Worm (Caenorhabditis elegans) whole organism, L3 larva: Measurements from ENCODE around the gene F10C1.9.

Experiments
- R02D3.7 ChIP-seq: fragments of 150-350 bp; optimal IDR thresholded peaks from 2 replicates; lab custom pipeline; 2014; ENCODE audit warnings: missing biosample characterization, missing genetic modification characterization
- aly-2 ChIP-seq: fragments of 150-350 bp; optimal IDR thresholded peaks from 2 replicates; lab custom pipeline; 2014; ENCODE audit warnings: missing biosample characterization, missing genetic modification characterization
- ceh-28 ChIP-seq: fragments of 150-350 bp; optimal IDR thresholded peaks from 2 replicates; lab custom pipeline; 2014; ENCODE audit warnings: missing biosample characterization, missing genetic modification reagents, missing genetic modification characterization
- daf-12 ChIP-seq: fragments of 150-350 bp; optimal IDR thresholded peaks from 2 replicates; lab custom pipeline; 2014; ENCODE audit warnings: missing biosample characterization, missing genetic modification reagents, missing genetic modification characterization
- egl-27 ChIP-seq: sonication (generic microtip); optimal IDR thresholded peaks from 4 replicates; lab custom pipeline; 2017; ENCODE audit warnings: missing biosample characterization, missing genetic modification reagents, missing genetic modification characterization
- egl-5 ChIP-seq: fragments of 150-350 bp; optimal IDR thresholded peaks from 2 replicates; lab custom pipeline; 2017; ENCODE audit warnings: missing biosample characterization, missing genetic modification reagents, missing genetic modification characterization, inconsistent platforms
- elt-2 ChIP-seq: sonication (generic microtip); optimal IDR thresholded peaks from 2 replicates; lab custom pipeline; 2016; ENCODE audit warnings: missing genetic modification reagents, mild to moderate bottlenecking, missing genetic modification characterization, missing compliant biosample characterization
- elt-3 ChIP-seq, 3 experiments: fragments of 150-350 bp in 1 of 3; sonication (generic microtip) in 2 of 3; optimal IDR thresholded peaks; 2 replicates in 2 of 3; 4 replicates in 1 of 3; lab custom pipeline; 2014 to 2017; ENCODE audit warnings: missing biosample characterization in 3 of 3, missing genetic modification characterization in 3 of 3
- eor-1 ChIP-seq, 2 experiments: fragments of 150-350 bp; optimal IDR thresholded peaks; 2 replicates each; lab custom pipeline; 2014 to 2018; ENCODE audit warnings: missing biosample characterization in 2 of 2, missing genetic modification characterization in 2 of 2
- fkh-10 ChIP-seq: sonication (generic microtip); optimal IDR thresholded peaks from 2 replicates; lab custom pipeline; 2017; ENCODE audit warnings: missing biosample characterization, missing genetic modification reagents, missing genetic modification characterization
- fkh-2 ChIP-seq: fragments of 150-350 bp; optimal IDR thresholded peaks from 2 replicates; lab custom pipeline; 2014; ENCODE audit warnings: missing biosample characterization, missing genetic modification reagents, missing genetic modification characterization
- jun-1 ChIP-seq: fragments of 150-350 bp; optimal IDR thresholded peaks from 2 replicates; lab custom pipeline; 2014; ENCODE audit warnings: missing biosample characterization, missing genetic modification reagents, missing genetic modification characterization
- lin-15B ChIP-seq: fragments of 150-350 bp; optimal IDR thresholded peaks from 2 replicates; lab custom pipeline; 2014; ENCODE audit warnings: missing biosample characterization, missing genetic modification characterization
- mdl-1 ChIP-seq: fragments of 150-350 bp; optimal IDR thresholded peaks from 2 replicates; lab custom pipeline; 2014; ENCODE audit warnings: missing biosample characterization, missing genetic modification characterization
- mml-1 ChIP-seq: fragments of 150-350 bp; sonication (generic microtip); optimal IDR thresholded peaks from 3 replicates; lab custom pipeline; 2014; ENCODE audit warnings: missing biosample characterization, missing genetic modification characterization
- nfya-1 ChIP-seq: sonication (generic microtip); optimal IDR thresholded peaks from 2 replicates; lab custom pipeline; 2017; ENCODE audit warnings: missing genetic modification characterization, mild to moderate bottlenecking, missing compliant biosample characterization, antibody characterized with exemption, moderate library complexity; ENCODE audit not compliant: insufficient read depth
- nhr-11 ChIP-seq: fragments of 150-350 bp; optimal IDR thresholded peaks from 2 replicates; lab custom pipeline; 2014; ENCODE audit warnings: missing biosample characterization, missing genetic modification characterization
- nhr-12 ChIP-seq: fragments of 150-350 bp; optimal IDR thresholded peaks from 2 replicates; lab custom pipeline; 2014; ENCODE audit warnings: missing biosample characterization, missing genetic modification characterization
- nhr-23 ChIP-seq: fragments of 150-350 bp; optimal IDR thresholded peaks from 2 replicates; lab custom pipeline; 2014; ENCODE audit warnings: missing biosample characterization, missing genetic modification reagents, missing genetic modification characterization
- nhr-237 ChIP-seq: fragments of 150-350 bp; optimal IDR thresholded peaks from 2 replicates; lab custom pipeline; 2014; ENCODE audit warnings: missing biosample characterization, missing genetic modification characterization
- nhr-43 ChIP-seq: sonication (generic microtip); optimal IDR thresholded peaks from 2 replicates; lab custom pipeline; 2016; ENCODE audit warnings: mild to moderate bottlenecking, missing genetic modification characterization, missing compliant biosample characterization; ENCODE audit not compliant: poor library complexity, severe bottlenecking
- nhr-67 ChIP-seq: fragments of 150-350 bp; optimal IDR thresholded peaks from 2 replicates; lab custom pipeline; 2014; ENCODE audit warnings: missing biosample characterization, missing genetic modification characterization
- nhr-77 ChIP-seq: fragments of 150-350 bp; optimal IDR thresholded peaks from 2 replicates; lab custom pipeline; 2014; ENCODE audit warnings: missing biosample characterization, missing genetic modification characterization
- pqm-1 ChIP-seq: fragments of 150-350 bp; optimal IDR thresholded peaks from 2 replicates; lab custom pipeline; 2017; ENCODE audit warnings: missing biosample characterization, missing genetic modification characterization, inconsistent platforms
- snpc-4 ChIP-seq: fragments of 150-350 bp; optimal IDR thresholded peaks from 2 replicates; lab custom pipeline; 2014; ENCODE audit warnings: missing biosample characterization, missing genetic modification characterization
- unc-39 ChIP-seq: sonication (generic microtip); optimal IDR thresholded peaks from 4 replicates; lab custom pipeline; 2017; ENCODE audit warnings: missing biosample characterization, missing genetic modification characterization
- zag-1 ChIP-seq: fragments of 150-350 bp; optimal IDR thresholded peaks from 2 replicates; lab custom pipeline; 2014; ENCODE audit warnings: missing biosample characterization, missing genetic modification characterization
- ztf-4 ChIP-seq: fragments of 150-350 bp; optimal IDR thresholded peaks from 2 replicates; lab custom pipeline; 2014; ENCODE audit warnings: missing biosample characterization, missing genetic modification characterization

Gene F10C1.9

DNA sequence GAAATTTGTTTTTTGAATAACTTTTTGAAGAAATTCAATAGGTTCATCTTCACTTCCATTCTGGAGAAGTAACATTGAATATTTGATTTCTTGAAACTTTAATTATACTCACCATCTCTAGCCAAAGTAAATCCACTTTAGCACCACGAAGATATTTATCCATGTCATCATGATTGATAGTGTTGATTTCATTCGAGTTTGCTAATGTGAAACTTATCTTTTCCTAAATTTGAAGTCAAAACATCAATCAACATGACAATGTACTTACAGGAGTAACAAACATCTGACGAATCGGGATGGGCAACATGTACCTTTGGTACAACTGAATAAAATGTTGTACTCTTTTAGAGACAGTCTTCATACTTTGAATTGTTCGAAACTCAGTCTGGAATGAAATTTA lies 47.7 kb downstream of the F10C1.9 start:
- TF ChIP-seq nhr-77 (tag; lab: Kevin White, UChicago): no peak
- TF ChIP-seq egl-5 (tag; lab: Kevin White, UChicago): no peak
- TF ChIP-seq nhr-67 (tag; lab: Kevin White, UChicago): no peak
- TF ChIP-seq ceh-28 (tag; lab: Kevin White, UChicago): no peak
- TF ChIP-seq nhr-43 (tag; lab: Kevin White, UChicago): no peak

DNA sequence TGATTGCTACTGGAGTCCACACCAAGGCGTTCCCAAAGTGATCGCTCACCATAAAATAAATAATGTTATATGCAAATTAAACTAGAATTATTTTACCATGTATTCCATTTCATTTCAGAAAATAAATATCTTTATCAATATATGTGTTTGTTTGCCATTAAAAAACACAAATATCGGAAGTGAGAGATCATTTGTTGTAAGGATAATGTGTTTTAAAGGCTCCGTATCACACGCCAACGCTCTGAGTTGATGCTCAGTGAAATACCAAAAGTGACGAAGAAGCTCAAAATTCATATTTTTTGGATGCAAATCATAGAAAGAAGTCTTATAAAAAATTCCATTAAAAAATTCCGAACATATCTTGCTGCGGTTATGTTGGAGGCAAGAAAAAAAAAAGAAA lies 48.9 kb downstream of the F10C1.9 start:
- TF ChIP-seq daf-12: no peak
- no peak for TF ChIP-seq fkh-10 (GFP tag; lab: Kevin White, UChicago)
- no peak for TF ChIP-seq nhr-43 (tag; lab: Kevin White, UChicago)
- TF ChIP-seq pqm-1 (tag; lab: Kevin White, UChicago): no peak
- no peak for TF ChIP-seq jun-1 (tag; lab: Kevin White, UChicago)
- TF ChIP-seq elt-3 (tag; optimal IDR thresholded peaks at IDR 0.05; lab: Kevin White, UChicago): no peak

DNA sequence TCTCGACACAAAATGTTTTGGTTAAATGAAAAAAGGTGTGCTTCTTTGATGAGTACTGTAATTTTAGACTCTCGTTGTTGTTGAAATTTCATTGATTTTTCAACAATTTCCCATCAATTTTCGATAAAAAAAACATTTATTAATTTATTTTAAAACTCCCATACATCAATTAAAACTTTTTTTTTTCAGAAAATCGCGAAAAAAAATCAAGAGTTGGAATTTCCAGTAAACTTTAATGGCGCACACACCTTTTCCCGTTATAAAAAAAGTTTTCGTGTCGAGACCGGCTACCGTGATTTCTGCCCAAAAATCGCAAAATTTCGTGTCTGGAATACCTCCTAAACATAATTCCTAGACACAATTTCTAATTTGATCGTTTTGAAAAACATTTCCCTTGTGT lies 50.3 kb downstream of the F10C1.9 start, which contains the start of gene C25H3.14:
TSS of gene C25H3.14 (plus strand) at position 301 of the 400 bp plus-strand sequence.
- TF ChIP-seq eor-1 (tag; optimal IDR thresholded peaks at IDR 0.05; lab: Kevin White, UChicago): no peak
- TF ChIP-seq nfya-1 (tag; lab: Kevin White, UChicago): no peak
- TF ChIP-seq zag-1 (tag; lab: Kevin White, UChicago): no peak
- TF ChIP-seq elt-3 (tag; optimal IDR thresholded peaks at IDR 0.05; lab: Kevin White, UChicago): no peak
- no peak for TF ChIP-seq mml-1 (tag; lab: Kevin White, UChicago)
- TF ChIP-seq fkh-10 (GFP tag; lab: Kevin White, UChicago): no peak
- no peak for TF ChIP-seq R02D3.7 (tag; lab: Kevin White, UChicago)
- no peak for TF ChIP-seq egl-27 (tag; lab: Kevin White, UChicago)
- no peak for TF ChIP-seq ztf-4
- no peak for TF ChIP-seq elt-2 (tag; lab: Kevin White, UChicago)
- TF ChIP-seq snpc-4 (tag; lab: Kevin White, UChicago): no peak
- no peak for TF ChIP-seq unc-39 (tag; lab: Kevin White, UChicago)
- TF ChIP-seq nhr-237 (tag; lab: Kevin White, UChicago): no peak
- no peak for TF ChIP-seq jun-1 (tag; lab: Kevin White, UChicago)
- no peak for TF ChIP-seq nhr-11 (tag; lab: Kevin White, UChicago)
- TF ChIP-seq nhr-23 (tag; lab: Kevin White, UChicago): no peak
- TF ChIP-seq nhr-12 (tag; lab: Kevin White, UChicago): no peak
- no peak for TF ChIP-seq nhr-67 (tag; lab: Kevin White, UChicago)
- no peak for TF ChIP-seq daf-12

DNA sequence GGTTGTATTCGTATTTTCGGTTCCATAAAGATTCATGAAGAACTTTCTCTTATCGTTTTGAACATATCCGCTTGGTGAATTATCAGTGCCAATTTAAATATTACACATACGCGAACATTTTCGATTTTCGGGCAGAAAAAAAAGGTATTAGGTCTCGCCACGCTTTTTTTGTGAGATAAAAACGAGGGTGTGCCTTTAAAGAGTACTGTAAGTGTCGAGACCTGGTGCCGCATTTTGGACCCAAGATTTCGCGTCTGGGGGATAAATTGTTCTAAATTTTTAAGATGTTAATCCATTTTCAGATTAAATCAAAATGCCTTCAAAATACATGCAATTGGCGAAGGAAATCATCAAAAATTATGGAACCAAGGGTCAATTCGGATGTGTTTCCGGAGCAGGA lies 51.2 kb downstream of the F10C1.9 start, which contains the start of gene C25H3.3:
TSS of gene C25H3.3 (plus strand) at position 301 of the 400 bp plus-strand sequence.
- TF ChIP-seq jun-1 (tag; lab: Kevin White, UChicago) (no peak), daf-12 (no peak), fkh-2 (tag; lab: Kevin White, UChicago) (no peak), aly-2 (tag; lab: Kevin White, UChicago) (no peak), zag-1 (tag; lab: Kevin White, UChicago) (no peak), pqm-1 (tag; lab: Kevin White, UChicago) (no peak), nhr-11 (tag; lab: Kevin White, UChicago) (no peak), R02D3.7 (tag; lab: Kevin White, UChicago) (no peak), eor-1 (tag; optimal IDR thresholded peaks at IDR 0.05; lab: Kevin White, UChicago) (no peak), nhr-43 (tag; lab: Kevin White, UChicago) (no peak), mdl-1 (tag; lab: Kevin White, UChicago) (no peak), lin-15B (tag; lab: Kevin White, UChicago) (no peak), fkh-10 (GFP tag; lab: Kevin White, UChicago) (no peak)
